Fruit fly (Drosophila melanogaster) whole organism, prepupa: ENCODE data around the gene CG8814.

Experiments used
- Blimp-1 ChIP-seq: fragments of 200-800 bp; sonication (Bioruptor generic); optimal IDR thresholded peaks from 3 replicates; lab custom pipeline; 2017; ENCODE audit warnings: missing biosample characterization, missing genetic modification characterization, mild to moderate bottlenecking, moderate library complexity, missing genetic modification reagents
- CG10669 ChIP-seq: fragments of 200-800 bp; sonication (Bioruptor generic); optimal IDR thresholded peaks from 3 replicates; lab custom pipeline; 2018; ENCODE audit warnings: missing biosample characterization, mild to moderate bottlenecking, missing genetic modification characterization, moderate library complexity
- CG11762 ChIP-seq: fragments of 200-800 bp; sonication (Bioruptor generic); optimal IDR thresholded peaks from 3 replicates; lab custom pipeline; 2016; ENCODE audit warnings: missing biosample characterization, missing genetic modification characterization; ENCODE audit not compliant: insufficient read depth
- CG16779 ChIP-seq: fragments of 200-800 bp; sonication (Bioruptor generic); optimal IDR thresholded peaks from 3 replicates; lab custom pipeline; 2017; ENCODE audit warnings: missing biosample characterization, mild to moderate bottlenecking, missing genetic modification characterization
- CG3032 ChIP-seq: fragments of 200-800 bp; optimal IDR thresholded peaks from 2 replicates; lab custom pipeline; 2019; ENCODE audit warnings: missing biosample characterization, mild to moderate bottlenecking, missing genetic modification characterization, moderate library complexity
- CG31627 ChIP-seq: fragments of 200-800 bp; sonication (Bioruptor generic); optimal IDR thresholded peaks from 3 replicates; lab custom pipeline; 2016; ENCODE audit warnings: missing biosample characterization, missing genetic modification characterization
- CG34406 ChIP-seq: fragments of 200-800 bp; sonication (Bioruptor generic); optimal IDR thresholded peaks from 3 replicates; lab custom pipeline; 2016; ENCODE audit warnings: missing biosample characterization, missing genetic modification characterization
- CG4318 ChIP-seq: fragments of 200-800 bp; sonication (Bioruptor generic); optimal IDR thresholded peaks from 3 replicates; lab custom pipeline; 2017; ENCODE audit warnings: missing biosample characterization, mild to moderate bottlenecking, missing genetic modification characterization
- CG6163 ChIP-seq: fragments of 200-800 bp; sonication (Bioruptor generic); IDR thresholded peaks from 3 replicates; pipeline ENCODE4 v1.3.6; 2022; ENCODE audit warnings: missing biosample characterization, missing genetic modification characterization
- CG6276 ChIP-seq: fragments of 200-800 bp; sonication (Bioruptor generic); optimal IDR thresholded peaks from 2 replicates; lab custom pipeline; 2017; ENCODE audit warnings: missing biosample characterization, mild to moderate bottlenecking, missing genetic modification characterization
- CG6792 ChIP-seq: fragments of 200-800 bp; sonication (Bioruptor generic); optimal IDR thresholded peaks from 3 replicates; lab custom pipeline; 2016; ENCODE audit warnings: missing biosample characterization, missing genetic modification characterization
- CG6854 ChIP-seq: fragments of 200-800 bp; sonication (Bioruptor generic); optimal IDR thresholded peaks from 2 replicates; lab custom pipeline; 2017; ENCODE audit warnings: missing biosample characterization, mild to moderate bottlenecking, missing genetic modification characterization
- CG7368 ChIP-seq: fragments of 200-800 bp; sonication (Bioruptor generic); optimal IDR thresholded peaks from 3 replicates; lab custom pipeline; 2016; ENCODE audit warnings: missing biosample characterization, missing genetic modification characterization
- CG8119 ChIP-seq: fragments of 200-800 bp; sonication (Bioruptor generic); IDR thresholded peaks from 3 replicates; pipeline ENCODE4 v1.3.6; 2022; ENCODE audit warnings: missing biosample characterization, missing genetic modification characterization
- CG9139 ChIP-seq: fragments of 200-800 bp; sonication (Bioruptor generic); optimal IDR thresholded peaks from 3 replicates; lab custom pipeline; 2017; ENCODE audit warnings: missing biosample characterization, mild to moderate bottlenecking, missing genetic modification characterization
- Eip75B ChIP-seq: fragments of 200-800 bp; sonication (Bioruptor generic); optimal IDR thresholded peaks from 3 replicates; lab custom pipeline; 2016; ENCODE audit warnings: missing biosample characterization, missing genetic modification characterization
- Eip78C ChIP-seq: fragments of 200-800 bp; sonication (Bioruptor generic); peaks from one replicate; lab custom pipeline; 2016; ENCODE audit warnings: missing biosample characterization, missing genetic modification characterization
- Eip93F ChIP-seq: fragments of 200-800 bp; sonication (Bioruptor generic); optimal IDR thresholded peaks from 2 replicates; lab custom pipeline; 2016; ENCODE audit warnings: missing biosample characterization, mild to moderate bottlenecking, missing genetic modification characterization
- Ets21C ChIP-seq: fragments of 200-800 bp; sonication (Bioruptor generic); optimal IDR thresholded peaks from 3 replicates; lab custom pipeline; 2016; ENCODE audit warnings: missing biosample characterization, missing genetic modification characterization
- Ets96B ChIP-seq: fragments of 200-800 bp; optimal IDR thresholded peaks from 2 replicates; lab custom pipeline; 2019; ENCODE audit warnings: missing biosample characterization, mild to moderate bottlenecking, missing genetic modification characterization, moderate library complexity
- Hr4 ChIP-seq: fragments of 200-800 bp; sonication (Bioruptor generic); optimal IDR thresholded peaks from 3 replicates; lab custom pipeline; 2016; ENCODE audit warnings: missing biosample characterization, missing genetic modification characterization
- Lpt ChIP-seq: fragments of 200-800 bp; sonication (Bioruptor generic); optimal IDR thresholded peaks from 3 replicates; lab custom pipeline; 2016; ENCODE audit warnings: missing biosample characterization, missing genetic modification characterization
- Met ChIP-seq: fragments of 200-800 bp; sonication (Bioruptor generic); optimal IDR thresholded peaks from 3 replicates; lab custom pipeline; 2016; ENCODE audit warnings: missing biosample characterization, missing genetic modification characterization
- OdsH ChIP-seq: fragments of 200-800 bp; sonication (Bioruptor generic); optimal IDR thresholded peaks from 3 replicates; lab custom pipeline; 2016; ENCODE audit warnings: missing biosample characterization, missing genetic modification characterization
- Sox102F ChIP-seq: fragments of 200-800 bp; sonication (Bioruptor generic); optimal IDR thresholded peaks from 2 replicates; lab custom pipeline; 2016; ENCODE audit warnings: missing biosample characterization, mild to moderate bottlenecking, missing genetic modification characterization
- achi ChIP-seq: fragments of 200-800 bp; sonication (Bioruptor generic); optimal IDR thresholded peaks from 3 replicates; lab custom pipeline; 2016; ENCODE audit warnings: missing biosample characterization, missing genetic modification characterization
- acj6 ChIP-seq: fragments of 200-800 bp; sonication (Bioruptor generic); optimal IDR thresholded peaks from 3 replicates; lab custom pipeline; 2016; ENCODE audit warnings: missing biosample characterization, missing genetic modification characterization
- dac ChIP-seq: fragments of 200-800 bp; sonication (Bioruptor generic); optimal IDR thresholded peaks from 2 replicates; lab custom pipeline; 2017; ENCODE audit warnings: missing biosample characterization, mild to moderate bottlenecking, missing genetic modification characterization
- dsx ChIP-seq: fragments of 200-800 bp; optimal IDR thresholded peaks from 3 replicates; lab custom pipeline; 2019; ENCODE audit warnings: missing biosample characterization, mild to moderate bottlenecking, missing genetic modification characterization, moderate library complexity; ENCODE audit not compliant: poor library complexity, severe bottlenecking
- eg ChIP-seq: fragments of 200-800 bp; sonication (Bioruptor generic); IDR thresholded peaks from 3 replicates; pipeline ENCODE4 v1.3.6; 2022; ENCODE audit warnings: missing biosample characterization, missing genetic modification characterization
- esn ChIP-seq: fragments of 200-800 bp; sonication (Bioruptor generic); optimal IDR thresholded peaks from 2 replicates; lab custom pipeline; 2016; ENCODE audit warnings: missing biosample characterization, mild to moderate bottlenecking, missing genetic modification characterization, moderate library complexity
- fd85E ChIP-seq: fragments of 200-800 bp; sonication (Bioruptor generic); optimal IDR thresholded peaks from 3 replicates; lab custom pipeline; 2016; ENCODE audit warnings: missing biosample characterization, missing genetic modification characterization
- fkh ChIP-seq: fragments of 200-800 bp; sonication (Bioruptor generic); optimal IDR thresholded peaks from 3 replicates; lab custom pipeline; 2017; ENCODE audit warnings: missing biosample characterization, mild to moderate bottlenecking, missing genetic modification characterization, moderate library complexity
- lz ChIP-seq: fragments of 200-800 bp; sonication (Bioruptor generic); optimal IDR thresholded peaks from 3 replicates; lab custom pipeline; 2016; ENCODE audit warnings: missing biosample characterization, missing genetic modification characterization
- net ChIP-seq: fragments of 200-800 bp; sonication (Bioruptor generic); optimal IDR thresholded peaks from 3 replicates; lab custom pipeline; 2016; ENCODE audit warnings: missing biosample characterization, missing genetic modification characterization
- salr ChIP-seq, 2 experiments: fragments of 200-800 bp; sonication (Bioruptor generic); optimal IDR thresholded peaks; 3 replicates each; lab custom pipeline; 2016 to 2018; ENCODE audit warnings: missing biosample characterization in 2 of 2, missing genetic modification characterization in 2 of 2, mild to moderate bottlenecking in 1 of 2
- spab ChIP-seq: fragments of 200-800 bp; sonication (Bioruptor generic); optimal IDR thresholded peaks from 2 replicates; lab custom pipeline; 2017; ENCODE audit warnings: missing biosample characterization, mild to moderate bottlenecking, missing genetic modification characterization, missing genetic modification reagents
- ss ChIP-seq, 2 experiments: fragments of 200-800 bp; sonication (Bioruptor generic); optimal IDR thresholded peaks; 2 replicates in 1 of 2; 3 replicates in 1 of 2; lab custom pipeline; 2017 to 2018; ENCODE audit warnings: mild to moderate bottlenecking in 2 of 2, missing biosample characterization in 2 of 2, missing genetic modification characterization in 2 of 2, moderate library complexity in 1 of 2
- svp ChIP-seq: fragments of 200-800 bp; sonication (Bioruptor generic); peaks from one replicate; lab custom pipeline; 2016; ENCODE audit warnings: missing biosample characterization, missing genetic modification characterization
- vri ChIP-seq: fragments of 200-800 bp; sonication (Bioruptor generic); optimal IDR thresholded peaks from 3 replicates; lab custom pipeline; 2016; ENCODE audit warnings: missing biosample characterization, mild to moderate bottlenecking, missing genetic modification characterization

CG8814 gene

DNA sequence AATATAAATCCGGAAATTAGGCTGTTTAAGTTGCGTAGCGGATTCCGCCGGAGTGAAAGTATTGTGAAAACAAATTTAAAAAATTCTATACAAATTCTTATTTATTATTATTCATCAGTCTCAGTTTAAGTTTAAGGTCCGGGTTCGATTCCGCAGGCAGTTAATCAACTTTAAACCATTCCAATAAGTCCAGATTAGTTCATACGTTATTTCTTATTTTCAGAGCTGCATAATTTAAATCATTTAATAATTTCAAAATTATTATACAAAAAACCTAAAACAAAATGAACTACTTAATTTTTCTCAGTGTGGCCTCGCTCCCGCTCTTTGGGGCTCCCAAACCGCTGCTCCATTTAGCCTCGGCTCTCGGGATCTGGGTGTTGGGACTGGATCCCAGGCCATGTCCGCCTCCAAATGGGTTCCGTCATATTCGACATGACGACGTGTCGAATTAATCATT, 44.3 kb upstream of the CG8814 start (continued):
- TF ChIP-seq Blimp-1 (GFP tag; lab: Kevin White, UChicago) (peak; percentile 71), esn (GFP tag; lab: Kevin White, UChicago) (peak; percentile 96), CG34406 (GFP tag; lab: Kevin White, UChicago) (peak; percentile 93), CG9139 (GFP tag; lab: Kevin White, UChicago) (peak; percentile 87), CG7368 (GFP tag; lab: Kevin White, UChicago) (peak; percentile 75), Ets21C (GFP tag; lab: Kevin White, UChicago) (peak; percentile 71), CG6276 (peak; percentile 96), CG6163 (peak; percentile 81), Ets96B (peak; percentile 91), svp (peak; percentile 93), eg (GFP tag; lab: Robert Waterston, UW) (peak; percentile 81), CG8119 (peak; percentile 94), spab (GFP tag; lab: Kevin White, UChicago) (peak; percentile 97), lz (GFP tag; lab: Kevin White, UChicago) (peak; percentile 92), dac (peak; percentile 90), fkh (GFP tag; lab: Kevin White, UChicago) (peak; percentile 38), CG16779 (tag; lab: Kevin White, UChicago) (peak; percentile 94), CG11762 (GFP tag; lab: Kevin White, UChicago) (peak; percentile 92), ss (GFP tag; optimal IDR thresholded peaks at IDR 0.05; lab: Kevin White, UChicago) (peak; percentile 95 to 96), Lpt (GFP tag; lab: Kevin White, UChicago) (peak; percentile 90), dsx (GFP tag; lab: Kevin White, UChicago) (peak; percentile 89), Eip78C (GFP tag; lab: Kevin White, UChicago) (peak; percentile 99), fd85E (GFP tag; lab: Kevin White, UChicago) (peak; percentile 77), CG3032 (peak; percentile 95), CG31627 (GFP tag; lab: Kevin White, UChicago) (peak; percentile 85)

dm6 chr2L:2837742-2838461, 36.8 kb upstream of the CG8814 start, which contains the start of the genes CG3119 and Cpr23B:
CG3119 (minus strand) TSS chr2L:2837833.
Cpr23B (plus strand) TSS chr2L:2838411.
- TF ChIP-seq Eip93F (GFP tag; lab: Kevin White, UChicago) (no peak), CG7368 (GFP tag; lab: Kevin White, UChicago) (no peak), Hr4 (GFP tag; lab: Kevin White, UChicago) (no peak), acj6 (GFP tag; lab: Kevin White, UChicago) (no peak), fd85E (GFP tag; lab: Kevin White, UChicago) (no peak), vri (GFP tag; lab: Kevin White, UChicago) (no peak), Sox102F (no peak), Met (GFP tag; lab: Kevin White, UChicago) (no peak), CG6792 (no peak), achi (GFP tag; lab: Kevin White, UChicago) (no peak)

- TF ChIP-seq Ets96B: no peak
- no peak for TF ChIP-seq esn (GFP tag; lab: Kevin White, UChicago)
- TF ChIP-seq CG31627 (GFP tag; lab: Kevin White, UChicago): no peak
- no peak for TF ChIP-seq lz (GFP tag; lab: Kevin White, UChicago)
- TF ChIP-seq CG9139 (GFP tag; lab: Kevin White, UChicago): no peak
- peak in 1 of 2 experiments; percentile 28 for TF ChIP-seq ss (GFP tag; optimal IDR thresholded peaks at IDR 0.05; lab: Kevin White, UChicago)
- no peak for TF ChIP-seq CG6163
Measured at dm6 chr2L:2839850-2840249, 34.8 kb upstream of the CG8814 start, which contains the start of gene CG2975. CG2975 (plus strand) TSS chr2L:2840124.

- TF ChIP-seq salr (GFP tag; optimal IDR thresholded peaks at IDR 0.05; lab: Kevin White, UChicago) (no peak), Ets21C (GFP tag; lab: Kevin White, UChicago) (no peak), CG16779 (tag; lab: Kevin White, UChicago) (no peak), fkh (GFP tag; lab: Kevin White, UChicago) (no peak), Eip93F (GFP tag; lab: Kevin White, UChicago) (no peak), CG10669 (no peak), CG9139 (GFP tag; lab: Kevin White, UChicago) (no peak), OdsH (GFP tag; lab: Kevin White, UChicago) (no peak), CG4318 (GFP tag; lab: Kevin White, UChicago) (no peak), vri (GFP tag; lab: Kevin White, UChicago) (no peak), esn (GFP tag; lab: Kevin White, UChicago) (no peak), CG7368 (GFP tag; lab: Kevin White, UChicago) (no peak), CG6854 (GFP tag; lab: Kevin White, UChicago) (no peak), spab (GFP tag; lab: Kevin White, UChicago) (no peak), CG34406 (GFP tag; lab: Kevin White, UChicago) (no peak), Eip75B (GFP tag; lab: Kevin White, UChicago) (no peak), net (no peak), CG8119 (no peak)
Measured at dm6 chr2L:2840311-2840710, 34.4 kb upstream of the CG8814 start.
